Worm (Caenorhabditis elegans): ENCODE results near the gene Y14H12B.1.
A peak's percentile ranks its signal among the peaks of the same experiment; 100 is the strongest.

ce11 chrII:3917985-3918633, 16.1 kb upstream of the Y14H12B.1 start:
- TF ChIP-seq ceh-28 (tag; optimal IDR thresholded peaks at IDR 0.05) (no peak), unc-62 (GFP tag; optimal IDR thresholded peaks at IDR 0.05) (no peak), elt-3 (tag; optimal IDR thresholded peaks at IDR 0.05) (no peak), aly-2 (tag; optimal IDR thresholded peaks at IDR 0.05) (no peak), ztf-11 (tag; optimal IDR thresholded peaks at IDR 0.05) (no peak), snpc-4 (tag; optimal IDR thresholded peaks at IDR 0.05) (no peak), fkh-10 (GFP tag; optimal IDR thresholded peaks at IDR 0.05) (no peak), nhr-12 (tag; optimal IDR thresholded peaks at IDR 0.05) (no peak), elt-2 (tag; optimal IDR thresholded peaks at IDR 0.05) (no peak), nfya-1 (tag; optimal IDR thresholded peaks at IDR 0.05; ENCODE audit: insufficient read depth) (peak; percentile 90), skn-1 (tag; optimal IDR thresholded peaks at IDR 0.05) (no peak), mdl-1 (tag; optimal IDR thresholded peaks at IDR 0.05) (no peak), nhr-25 (tag; optimal IDR thresholded peaks at IDR 0.05) (no peak)

Measured in whole organism, L3 larva.